Worm (Caenorhabditis elegans): Measurements from ENCODE around the gene F52D10.4.
A peak's percentile ranks its signal among the peaks of the same experiment; 100 is the strongest.

Gene F52D10.4

ce11 chrX:11637721-11638120 is 20.5 kb downstream of the F52D10.4 start:
- TF ChIP-seq attf-6 (GFP tag; IDR thresholded peaks at IDR 0.05) (no peak), nfyb-1 (GFP tag; IDR thresholded peaks at IDR 0.05) (no peak), ztf-28 (GFP tag; IDR thresholded peaks at IDR 0.05) (no peak), ceh-58 (GFP tag; IDR thresholded peaks at IDR 0.05) (no peak), B0035.1 (tag; optimal IDR thresholded peaks at IDR 0.05) (no peak), snpc-3.4 (tag; optimal IDR thresholded peaks at IDR 0.05) (no peak), akir-1 (GFP tag; optimal IDR thresholded peaks at IDR 0.05) (no peak), F22D6.2 (tag; optimal IDR thresholded peaks at IDR 0.05) (no peak), bed-2 (GFP tag; IDR thresholded peaks at IDR 0.05) (no peak), F10E7.11 (tag; optimal IDR thresholded peaks at IDR 0.05) (no peak), hsf-1 (GFP tag; IDR thresholded peaks at IDR 0.05) (no peak), tbx-9 (tag; optimal IDR thresholded peaks at IDR 0.05; ENCODE audit: borderline replicate concordance) (no peak), let-526 (GFP tag; IDR thresholded peaks at IDR 0.05) (no peak)

ce11 chrX:11638987-11639386 is 21.7 kb downstream of the F52D10.4 start:
- TF ChIP-seq ztf-22 (GFP tag; optimal IDR thresholded peaks at IDR 0.05): no peak
- no peak for TF ChIP-seq him-1 (tag; optimal IDR thresholded peaks at IDR 0.05)
- TF ChIP-seq lin-54 (GFP tag; optimal IDR thresholded peaks at IDR 0.05): no peak
- no peak for TF ChIP-seq nhr-27 (tag; optimal IDR thresholded peaks at IDR 0.05)

ce11 chrX:11640463-11640995 is 23.3 kb downstream of the F52D10.4 start:
- TF ChIP-seq atf-7 (tag; optimal IDR thresholded peaks at IDR 0.05) (no peak), nhr-90 (tag; optimal IDR thresholded peaks at IDR 0.05) (no peak), hmg-1.2 (GFP tag; IDR thresholded peaks at IDR 0.05) (no peak)

ce11 chrX:11641562-11641961 is 24.3 kb downstream of the F52D10.4 start:
- TF ChIP-seq nhr-27 (tag; optimal IDR thresholded peaks at IDR 0.05) (no peak), T26A5.8 (tag; optimal IDR thresholded peaks at IDR 0.05) (no peak), bed-1 (GFP tag; IDR thresholded peaks at IDR 0.05) (no peak), mxl-1 (tag; optimal IDR thresholded peaks at IDR 0.05) (no peak), ceh-91 (GFP tag; IDR thresholded peaks at IDR 0.05) (no peak), aptf-2 (GFP tag; conservative IDR thresholded peaks at IDR 0.05) (no peak), lsl-1 (GFP tag; optimal IDR thresholded peaks at IDR 0.05) (no peak), F39B2.1 (GFP tag; IDR thresholded peaks at IDR 0.05) (no peak)

ce11 chrX:11643767-11644235 is 26.5 kb downstream of the F52D10.4 start, which contains the start of gene sto-4:
Gene sto-4 (plus strand): TSS chrX:11644126.
- peak; percentile 89 for TF ChIP-seq egrh-3 (GFP tag; IDR thresholded peaks at IDR 0.05)
- peak; percentile 64 for TF ChIP-seq repo-1 (tag; optimal IDR thresholded peaks at IDR 0.05)
- TF ChIP-seq ceh-27 (GFP tag; optimal IDR thresholded peaks at IDR 0.05): peak; percentile 96
- TF ChIP-seq tlf-1 (GFP tag; optimal IDR thresholded peaks at IDR 0.05): peak; percentile 57
- peak; percentile 56 for TF ChIP-seq gei-17 (GFP tag; optimal IDR thresholded peaks at IDR 0.05)
- TF ChIP-seq somi-1 (GFP tag; optimal IDR thresholded peaks at IDR 0.05): peak; percentile 90
- peak; percentile 53; the same call in 1 of the 2 replicates for TF ChIP-seq K11D2.4 (GFP tag; IDR thresholded peaks at IDR 0.05)
- TF ChIP-seq B0336.3 (GFP tag; IDR thresholded peaks at IDR 0.05): peak; percentile 74
- TF ChIP-seq F52B5.7 (tag; optimal IDR thresholded peaks at IDR 0.05): peak; percentile 60
- TF ChIP-seq B0035.1 (tag; optimal IDR thresholded peaks at IDR 0.05): peak; percentile 20
- peak; percentile 64 for TF ChIP-seq tbp1 (GFP tag; optimal IDR thresholded peaks at IDR 0.05)
- TF ChIP-seq atf-7 (tag; optimal IDR thresholded peaks at IDR 0.05): peak; percentile 54
- peak; percentile 100 for TF ChIP-seq ztf-3 (GFP tag; optimal IDR thresholded peaks at IDR 0.05)
- peak; percentile 97 for TF ChIP-seq lir-1 (GFP tag; conservative IDR thresholded peaks at IDR 0.05)
- TF ChIP-seq lin-40 (tag; optimal IDR thresholded peaks at IDR 0.05): peak; percentile 77
- TF ChIP-seq fkh-3 (tag; optimal IDR thresholded peaks at IDR 0.05): peak; percentile 34
- peak; percentile 29 for TF ChIP-seq B0261.1 (tag; optimal IDR thresholded peaks at IDR 0.05)
- peak; percentile 71 for TF ChIP-seq hmg-1.2 (GFP tag; IDR thresholded peaks at IDR 0.05)
- peak; percentile 63 for TF ChIP-seq athp-1 (tag; optimal IDR thresholded peaks at IDR 0.05)
- peak; percentile 24 for TF ChIP-seq ztf-18 (tag; optimal IDR thresholded peaks at IDR 0.05)

Measured in whole organism, young adult.